Worm (Caenorhabditis elegans): ENCODE measurements around the gene T24A6.20.

DNA sequence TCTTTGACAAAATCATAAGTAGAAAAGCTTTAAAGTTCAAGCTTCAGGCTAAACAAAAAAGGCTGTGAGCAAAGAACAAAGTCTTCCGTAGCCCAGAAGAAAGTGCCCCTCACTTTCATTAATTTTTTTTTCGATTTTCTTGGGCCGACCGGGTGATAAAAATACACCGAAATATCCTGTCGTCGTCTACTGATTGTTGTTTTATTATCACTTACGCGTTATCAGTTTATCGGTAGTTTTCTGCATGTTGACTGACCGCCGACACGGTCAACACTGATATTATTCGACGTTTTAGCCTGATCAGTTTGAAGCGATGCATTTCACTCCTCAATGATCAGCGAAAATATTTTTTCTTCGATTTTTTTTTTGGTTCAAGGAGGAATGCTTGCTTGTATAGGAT is 27.5 kb downstream of the T24A6.20 start:
- TF ChIP-seq unc-39 (tag; optimal IDR thresholded peaks at IDR 0.05) = no peak
- TF ChIP-seq nhr-77 (tag; optimal IDR thresholded peaks at IDR 0.05) = no peak
- TF ChIP-seq nhr-6 (tag; optimal IDR thresholded peaks at IDR 0.05) = no peak
- TF ChIP-seq gmeb-1 (tag; optimal IDR thresholded peaks at IDR 0.05) = no peak
- TF ChIP-seq snpc-4 (tag; optimal IDR thresholded peaks at IDR 0.05) = no peak
- no peak for TF ChIP-seq nhr-11 (tag; optimal IDR thresholded peaks at IDR 0.05)
- TF ChIP-seq mbf-1 (tag; optimal IDR thresholded peaks at IDR 0.05) = no peak
- TF ChIP-seq R02D3.7 (tag; optimal IDR thresholded peaks at IDR 0.05) = no peak
- no peak for TF ChIP-seq zag-1 (tag; optimal IDR thresholded peaks at IDR 0.05)
- TF ChIP-seq crh-2 (tag; optimal IDR thresholded peaks at IDR 0.05) = no peak
